Fruit fly (Drosophila melanogaster) whole organism, adult: Measurements from ENCODE around the gene CG6770.

ENCODE experiments used
- CG1620 ChIP-seq: fragments of 200-800 bp; sonication (Bioruptor generic); optimal IDR thresholded peaks from 2 replicates; lab custom pipeline; 2016; ENCODE audit warnings: missing biosample characterization, missing genetic modification characterization
- Mnt ChIP-seq: fragments of 200-800 bp; sonication (Bioruptor generic); optimal IDR thresholded peaks from 2 replicates; lab custom pipeline; 2016; ENCODE audit warnings: missing biosample characterization, mild to moderate bottlenecking, missing genetic modification characterization
- pad ChIP-seq: fragments of 200-800 bp; sonication (Bioruptor generic); optimal IDR thresholded peaks from 3 replicates; lab custom pipeline; 2017; ENCODE audit warnings: missing biosample characterization, missing genetic modification characterization, mild to moderate bottlenecking, moderate library complexity, missing genetic modification reagents

DNA sequence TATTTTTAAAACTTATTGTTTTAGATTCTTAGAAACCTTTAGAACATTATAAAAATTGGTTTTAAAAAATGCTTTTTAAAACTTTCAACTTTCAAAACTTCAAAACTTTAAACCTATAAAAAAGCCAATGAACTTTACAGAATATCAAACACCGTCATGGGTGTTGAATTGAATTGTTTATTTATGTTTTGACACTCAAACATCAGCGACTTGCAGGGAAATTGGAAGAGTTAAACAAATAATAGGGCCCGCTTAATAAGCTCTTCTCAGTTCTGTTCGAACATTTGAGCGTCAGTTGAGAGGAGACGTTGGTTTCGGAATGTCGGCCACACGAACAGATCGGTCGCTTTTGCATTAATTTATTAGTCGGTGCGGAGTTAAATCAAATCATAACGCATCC, 3.2 kb upstream of the CG6770 start, which contains the start of gene PLCXD:
- TF ChIP-seq pad (GFP tag; lab: Kevin White, UChicago) = no peak
- TF ChIP-seq CG1620 (GFP tag; lab: Kevin White, UChicago) = no peak
- no peak for TF ChIP-seq Mnt (GFP tag; lab: Kevin White, UChicago)
